Fruit fly (Drosophila melanogaster) whole organism, embryonic: ENCODE results near the gene CG5611.
A peak's percentile ranks its signal among the peaks of the same experiment; 100 is the strongest.

ENCODE experiments used
- Ada2b ChIP-seq: fragments of 200-800 bp; sonication (Bioruptor generic); IDR thresholded peaks from 2 replicates; pipeline ENCODE4 v1.3.6; 2022; ENCODE audit warnings: missing biosample characterization, missing genetic modification characterization
- Atf-2 ChIP-seq: fragments of 200-800 bp; sonication (Bioruptor generic); optimal IDR thresholded peaks from 2 replicates; lab custom pipeline; 2016; ENCODE audit warnings: missing biosample characterization, missing genetic modification characterization
- CG10209 ChIP-seq: fragments of 200-800 bp; sonication (Bioruptor generic); optimal IDR thresholded peaks from 3 replicates; lab custom pipeline; 2017; ENCODE audit warnings: missing biosample characterization, mild to moderate bottlenecking, missing genetic modification characterization, missing genetic modification reagents
- CG10959 ChIP-seq: fragments of 200-800 bp; sonication (Bioruptor generic); IDR thresholded peaks from 2 replicates; pipeline ENCODE4 v1.3.6; 2022; ENCODE audit warnings: missing biosample characterization, missing genetic modification characterization
- CG11398 ChIP-seq: fragments of 200-800 bp; sonication (Bioruptor generic); optimal IDR thresholded peaks from 2 replicates; lab custom pipeline; 2016; ENCODE audit warnings: missing biosample characterization, missing genetic modification characterization
- CG11560 ChIP-seq: fragments of 200-800 bp; sonication (Bioruptor generic); IDR thresholded peaks from 3 replicates; pipeline ENCODE4 v1.3.6; 2022; ENCODE audit warnings: missing biosample characterization, missing genetic modification characterization
- CG1233 ChIP-seq: fragments of 200-800 bp; sonication (Bioruptor generic); optimal IDR thresholded peaks from 4 replicates; lab custom pipeline; 2018; ENCODE audit warnings: missing biosample characterization, mild to moderate bottlenecking, missing genetic modification characterization
- CG12744 ChIP-seq: fragments of 200-800 bp; sonication (Bioruptor generic); optimal IDR thresholded peaks from 2 replicates; lab custom pipeline; 2016; ENCODE audit warnings: missing biosample characterization, missing genetic modification characterization
- CG13894 ChIP-seq: fragments of 200-800 bp; sonication (Bioruptor generic); optimal IDR thresholded peaks from 3 replicates; lab custom pipeline; 2018; ENCODE audit warnings: missing biosample characterization, mild to moderate bottlenecking, missing genetic modification characterization, moderate library complexity
- CG14014 ChIP-seq: fragments of 200-800 bp; sonication (Bioruptor generic); IDR thresholded peaks from 2 replicates; pipeline ENCODE4 v1.3.6; 2022; ENCODE audit warnings: missing biosample characterization, missing genetic modification characterization
- CG14050 ChIP-seq: fragments of 200-800 bp; sonication (Bioruptor generic); IDR thresholded peaks from 3 replicates; pipeline ENCODE4 v1.3.6; 2022; ENCODE audit warnings: missing biosample characterization, missing genetic modification characterization
- CG15479 ChIP-seq: fragments of 200-800 bp; sonication (Bioruptor generic); optimal IDR thresholded peaks from 3 replicates; lab custom pipeline; 2019; ENCODE audit warnings: missing biosample characterization, mild to moderate bottlenecking, missing genetic modification characterization, moderate library complexity
- CG17186 ChIP-seq: fragments of 200-800 bp; sonication (Bioruptor generic); optimal IDR thresholded peaks from 3 replicates; lab custom pipeline; 2017; ENCODE audit warnings: missing biosample characterization, missing genetic modification reagents, missing genetic modification characterization
- CG2129 ChIP-seq: fragments of 200-800 bp; sonication (Bioruptor generic); IDR thresholded peaks from 2 replicates; pipeline ENCODE4 v1.3.6; 2022; ENCODE audit warnings: missing biosample characterization, missing genetic modification characterization; ENCODE audit not compliant: partially characterized antibody
- CG31388 ChIP-seq: fragments of 200-800 bp; sonication (Bioruptor generic); optimal IDR thresholded peaks from 2 replicates; lab custom pipeline; 2016; ENCODE audit warnings: missing biosample characterization, missing genetic modification characterization
- CG3407 ChIP-seq: fragments of 200-800 bp; sonication (Bioruptor generic); optimal IDR thresholded peaks from 2 replicates; lab custom pipeline; 2018; ENCODE audit warnings: missing biosample characterization, mild to moderate bottlenecking, missing genetic modification characterization
- CG3726 ChIP-seq: fragments of 200-800 bp; sonication (Bioruptor generic); IDR thresholded peaks from 3 replicates; pipeline ENCODE4, ENCODE4 v1.3.6; 2022; ENCODE audit warnings: missing biosample characterization, missing genetic modification characterization
- CG4282 ChIP-seq: fragments of 200-800 bp; sonication (Bioruptor generic); optimal IDR thresholded peaks from 2 replicates; lab custom pipeline; 2016; ENCODE audit warnings: missing biosample characterization, missing genetic modification characterization
- CG4328 ChIP-seq: fragments of 200-800 bp; sonication (Bioruptor generic); optimal IDR thresholded peaks from 3 replicates; lab custom pipeline; 2017; ENCODE audit warnings: missing biosample characterization, missing genetic modification reagents, missing genetic modification characterization
- CG7928 ChIP-seq: fragments of 200-800 bp; sonication (Bioruptor generic); optimal IDR thresholded peaks from 2 replicates; lab custom pipeline; 2017; ENCODE audit warnings: missing biosample characterization, mild to moderate bottlenecking, missing genetic modification characterization
- CG8388 ChIP-seq: fragments of 200-800 bp; sonication (Bioruptor generic); optimal IDR thresholded peaks from 2 replicates; lab custom pipeline; 2019; ENCODE audit warnings: missing biosample characterization, mild to moderate bottlenecking, missing genetic modification characterization, moderate library complexity
- CG9215 ChIP-seq: fragments of 200-800 bp; sonication (Bioruptor generic); IDR thresholded peaks from 2 replicates; pipeline ENCODE4 v1.3.6; 2022; ENCODE audit warnings: missing biosample characterization, missing genetic modification characterization
- CG9437 ChIP-seq: fragments of 200-800 bp; sonication (Bioruptor generic); optimal IDR thresholded peaks from 2 replicates; lab custom pipeline; 2018; ENCODE audit warnings: missing biosample characterization, mild to moderate bottlenecking, missing genetic modification characterization
- CoRest ChIP-seq: fragments of 200-800 bp; sonication (Bioruptor generic); optimal IDR thresholded peaks from 3 replicates; lab custom pipeline; 2018; ENCODE audit warnings: missing biosample characterization, mild to moderate bottlenecking, missing genetic modification characterization, moderate library complexity
- CrebB ChIP-seq: fragments of 200-800 bp; sonication (Bioruptor generic); optimal IDR thresholded peaks from 3 replicates; lab custom pipeline; 2018; ENCODE audit warnings: missing biosample characterization, mild to moderate bottlenecking, missing genetic modification characterization
- Fer2 ChIP-seq: fragments of 200-800 bp; sonication (Bioruptor generic); optimal IDR thresholded peaks from 2 replicates; lab custom pipeline; 2018; ENCODE audit warnings: missing biosample characterization, mild to moderate bottlenecking, missing genetic modification characterization, moderate library complexity
- H2.0 ChIP-seq: fragments of 200-800 bp; sonication (Bioruptor generic); IDR thresholded peaks from 2 replicates; pipeline ENCODE4 v1.3.6; 2022; ENCODE audit warnings: missing biosample characterization, missing genetic modification characterization
- Jarid2 ChIP-seq: fragments of 200-800 bp; sonication (Bioruptor generic); optimal IDR thresholded peaks from 3 replicates; lab custom pipeline; 2017; ENCODE audit warnings: mild to moderate bottlenecking, missing biosample characterization, missing genetic modification reagents, missing genetic modification characterization
- Mes4 ChIP-seq: fragments of 200-800 bp; sonication (Bioruptor generic); optimal IDR thresholded peaks from 2 replicates; lab custom pipeline; 2016; ENCODE audit warnings: missing biosample characterization, missing genetic modification characterization
- PHDP ChIP-seq: fragments of 200-800 bp; sonication (Bioruptor generic); optimal IDR thresholded peaks from 3 replicates; lab custom pipeline; 2018; ENCODE audit warnings: missing biosample characterization, mild to moderate bottlenecking, missing genetic modification characterization, moderate library complexity
- Pdp1 ChIP-seq, 2 experiments: fragments of 200-800 bp; sonication (Bioruptor generic); optimal IDR thresholded peaks; 3 replicates each; lab custom pipeline; 2016; ENCODE audit warnings: missing biosample characterization in 2 of 2, missing genetic modification characterization in 2 of 2, mild to moderate bottlenecking in 1 of 2, moderate library complexity in 1 of 2
- TFAM ChIP-seq: fragments of 200-800 bp; sonication (Bioruptor generic); optimal IDR thresholded peaks from 2 replicates; lab custom pipeline; 2017; ENCODE audit warnings: missing biosample characterization, missing genetic modification characterization, inconsistent platforms
- Taf1 ChIP-seq: fragments of 200-800 bp; sonication (Bioruptor generic); IDR thresholded peaks from 2 replicates; pipeline ENCODE4 v1.3.6; 2022; ENCODE audit warnings: missing biosample characterization, missing genetic modification characterization
- ara ChIP-seq: fragments of 200-800 bp; sonication (Bioruptor generic); IDR thresholded peaks from 2 replicates; pipeline ENCODE4 v1.3.6; 2022; ENCODE audit warnings: missing biosample characterization, missing genetic modification characterization
- ato ChIP-seq: fragments of 200-800 bp; sonication (Bioruptor generic); IDR thresholded peaks from 2 replicates; pipeline ENCODE4 v1.3.6; 2022; ENCODE audit warnings: missing biosample characterization, missing genetic modification characterization; ENCODE audit not compliant: partially characterized antibody
- bigmax ChIP-seq: fragments of 200-800 bp; sonication (Bioruptor generic); optimal IDR thresholded peaks from 2 replicates; lab custom pipeline; 2018; ENCODE audit warnings: missing biosample characterization, mild to moderate bottlenecking, missing genetic modification characterization
- cato ChIP-seq: fragments of 200-800 bp; sonication (Bioruptor generic); optimal IDR thresholded peaks from 2 replicates; lab custom pipeline; 2016; ENCODE audit warnings: missing biosample characterization, missing genetic modification characterization, borderline replicate concordance
- eve ChIP-seq, 2 experiments: fragments of >200 bp; optimal IDR thresholded peaks; 2 replicates each; lab custom pipeline; 2017; ENCODE audit warnings: missing biosample characterization in 2 of 2, missing genetic modification characterization in 2 of 2
- gce ChIP-seq: fragments of 200-800 bp; sonication (Bioruptor generic); IDR thresholded peaks from 3 replicates; pipeline ENCODE4 v1.3.6; 2022; ENCODE audit warnings: missing biosample characterization, missing genetic modification characterization
- gcm2 ChIP-seq: fragments of 200-800 bp; sonication (Bioruptor generic); optimal IDR thresholded peaks from 2 replicates; lab custom pipeline; 2016; ENCODE audit warnings: missing biosample characterization, missing genetic modification characterization
- klu ChIP-seq: fragments of 200-800 bp; sonication (Bioruptor generic); IDR thresholded peaks from 2 replicates; pipeline ENCODE4 v1.3.6; 2022; ENCODE audit warnings: missing biosample characterization, missing genetic modification characterization
- maf-S ChIP-seq: fragments of 200-800 bp; sonication (Bioruptor generic); optimal IDR thresholded peaks from 2 replicates; lab custom pipeline; 2016; ENCODE audit warnings: missing biosample characterization, missing genetic modification characterization
- mam ChIP-seq: fragments of 200-800 bp; sonication (Bioruptor generic); optimal IDR thresholded peaks from 3 replicates; lab custom pipeline; 2016; ENCODE audit warnings: missing biosample characterization, missing genetic modification characterization
- mirr ChIP-seq: fragments of 200-800 bp; sonication (Bioruptor generic); optimal IDR thresholded peaks from 3 replicates; lab custom pipeline; 2018; ENCODE audit warnings: missing biosample characterization, mild to moderate bottlenecking, missing genetic modification characterization
- pan ChIP-seq, 4 experiments: fragments of >200 bp in 3 of 4; fragments of 200-800 bp in 1 of 4; sonication (Bioruptor generic) in 1 of 4; optimal IDR thresholded peaks in 3 of 4; IDR thresholded peaks in 1 of 4; 2 replicates each; pipeline versions ENCODE4 v1.3.6 to Lab custom; 2017 to 2022; ENCODE audit warnings: missing biosample characterization in 2 of 4, missing genetic modification characterization in 2 of 4, mixed read lengths in 1 of 4
- repo ChIP-seq: fragments of 200-800 bp; sonication (Bioruptor generic); optimal IDR thresholded peaks from 2 replicates; lab custom pipeline; 2016; ENCODE audit warnings: missing biosample characterization, missing genetic modification characterization
- sens ChIP-seq: fragments of 200-800 bp; sonication (Bioruptor generic); peaks from one replicate; lab custom pipeline; 2016; ENCODE audit warnings: missing biosample characterization, missing genetic modification characterization
- sug ChIP-seq: fragments of 200-800 bp; optimal IDR thresholded peaks from 2 replicates; lab custom pipeline; 2019; ENCODE audit warnings: missing biosample characterization, mild to moderate bottlenecking, missing genetic modification characterization, moderate library complexity
- tx ChIP-seq: fragments of 200-800 bp; sonication (Bioruptor generic); optimal IDR thresholded peaks from 2 replicates; lab custom pipeline; 2016; ENCODE audit warnings: missing biosample characterization, missing genetic modification characterization

The CG5611 gene

dm6 chr3R:27636010-27636584, at the start of gene CG5611, which contains the start of gene Mtl (continued):
- TF ChIP-seq CG15479 (GFP tag; lab: Kevin White, UChicago) (peak; percentile 84), gcm2 (GFP tag; lab: Kevin White, UChicago) (peak; percentile 98), TFAM (peak; percentile 95), sug (tag; lab: Kevin White, UChicago) (peak; percentile 99), repo (GFP tag; lab: Kevin White, UChicago) (peak; percentile 96), bigmax (GFP tag; lab: Kevin White, UChicago) (peak; percentile 84), CrebB (tag; lab: Kevin White, UChicago) (peak; percentile 99), CG2129 (GFP tag; lab: Robert Waterston, UW) (no peak), CG9215 (peak; percentile 99), klu (peak; percentile 100), CG8388 (GFP tag; lab: Kevin White, UChicago) (peak; percentile 99), Ada2b (GFP tag; lab: Robert Waterston, UW) (peak; percentile 100), CG12744 (peak; percentile 98), mirr (peak; percentile 99), pan (optimal IDR thresholded peaks at IDR 0.05; lab: Kevin White, UChicago) (no peak), pan (GFP tag; optimal IDR thresholded peaks at IDR 0.05 in 1 of 2, IDR thresholded peaks at IDR 0.05 in 1 of 2) (peak in 1 of 2 experiments; percentile 100), CG3407 (GFP tag; lab: Kevin White, UChicago) (peak; percentile 99), Taf1 (GFP tag; lab: Robert Waterston, UW) (peak; percentile 100), PHDP (tag; lab: Kevin White, UChicago) (peak; percentile 100), Mes4 (GFP tag; lab: Kevin White, UChicago) (peak; percentile 88), sens (GFP tag; lab: Kevin White, UChicago) (peak; percentile 100), CG14050 (GFP tag; lab: Robert Waterston, UW) (peak; percentile 99), Pdp1 (GFP tag; optimal IDR thresholded peaks at IDR 0.05; lab: Kevin White, UChicago) (peak; percentile 99), CoRest (tag; lab: Kevin White, UChicago) (peak; percentile 100), maf-S (GFP tag; lab: Kevin White, UChicago) (peak; percentile 98), CG11398 (GFP tag; lab: Kevin White, UChicago) (peak; percentile 88), Atf-2 (GFP tag; lab: Kevin White, UChicago) (peak; percentile 96), CG31388 (GFP tag; lab: Kevin White, UChicago) (peak; percentile 99), CG11560 (tag; lab: Robert Waterston, UW) (peak; percentile 96), gce (peak; percentile 100), CG4328 (GFP tag; lab: Kevin White, UChicago) (peak; percentile 100), Jarid2 (GFP tag; lab: Kevin White, UChicago) (peak; percentile 96), CG7928 (peak; percentile 86), ara (GFP tag; lab: Robert Waterston, UW) (peak; percentile 100), ato (GFP tag; lab: Robert Waterston, UW) (no peak), CG14014 (peak; percentile 100), Fer2 (tag; lab: Kevin White, UChicago) (peak; percentile 100), CG10959 (peak; percentile 100), eve (GFP tag; optimal IDR thresholded peaks at IDR 0.05; lab: Kevin White, UChicago) (peak in 1 of 2 experiments; percentile 52), CG3726 (GFP tag; lab: Robert Waterston, UW) (peak; percentile 100), CG13894 (tag; lab: Kevin White, UChicago) (peak; percentile 99), tx (GFP tag; lab: Kevin White, UChicago) (peak; percentile 96), mam (peak; percentile 99), CG10209 (GFP tag; lab: Kevin White, UChicago) (peak; percentile 100), CG9437 (GFP tag; lab: Kevin White, UChicago) (peak; percentile 96), CG17186 (GFP tag; lab: Kevin White, UChicago) (peak; percentile 95), H2.0 (GFP tag; lab: Robert Waterston, UW) (peak; percentile 100), cato (GFP tag; lab: Kevin White, UChicago) (peak; percentile 99), CG4282 (GFP tag; lab: Kevin White, UChicago) (peak; percentile 95), CG1233 (GFP tag; lab: Kevin White, UChicago) (peak; percentile 99)
